Fruit fly (Drosophila melanogaster) whole organism, embryonic: Measurements from ENCODE around the gene brat.

Experiments used
- Atf6 ChIP-seq: fragments of 200-800 bp; sonication (Bioruptor generic); IDR thresholded peaks from 2 replicates; pipeline ENCODE4 v1.3.6; 2022; ENCODE audit warnings: missing biosample characterization, missing genetic modification characterization
- CG1024 ChIP-seq: fragments of 200-800 bp; sonication (Bioruptor generic); IDR thresholded peaks from 2 replicates; pipeline ENCODE4 v1.3.6; 2022; ENCODE audit warnings: missing biosample characterization, missing genetic modification characterization
- CG10543 ChIP-seq: fragments of 200-800 bp; sonication (Bioruptor generic); optimal IDR thresholded peaks from 3 replicates; lab custom pipeline; 2017; ENCODE audit warnings: missing biosample characterization, mild to moderate bottlenecking, missing genetic modification characterization, moderate library complexity
- CG11560 ChIP-seq: fragments of 200-800 bp; sonication (Bioruptor generic); IDR thresholded peaks from 3 replicates; pipeline ENCODE4 v1.3.6; 2022; ENCODE audit warnings: missing biosample characterization, missing genetic modification characterization
- CG12769 ChIP-seq: fragments of 200-800 bp; sonication (Bioruptor generic); optimal IDR thresholded peaks from 2 replicates; lab custom pipeline; 2019; ENCODE audit warnings: missing biosample characterization, mild to moderate bottlenecking, missing genetic modification characterization, moderate library complexity
- CG14710 ChIP-seq: fragments of 200-800 bp; sonication (Bioruptor generic); optimal IDR thresholded peaks from 3 replicates; lab custom pipeline; 2019; ENCODE audit warnings: missing biosample characterization, mild to moderate bottlenecking, missing genetic modification characterization, moderate library complexity
- CG15073 ChIP-seq: fragments of 200-800 bp; sonication (Bioruptor generic); optimal IDR thresholded peaks from 2 replicates; lab custom pipeline; 2016; ENCODE audit warnings: missing biosample characterization, missing genetic modification characterization
- CG15479 ChIP-seq: fragments of 200-800 bp; sonication (Bioruptor generic); optimal IDR thresholded peaks from 3 replicates; lab custom pipeline; 2019; ENCODE audit warnings: missing biosample characterization, mild to moderate bottlenecking, missing genetic modification characterization, moderate library complexity
- CG1603 ChIP-seq: fragments of 200-800 bp; sonication (Bioruptor generic); optimal IDR thresholded peaks from 2 replicates; lab custom pipeline; 2019; ENCODE audit warnings: missing biosample characterization, mild to moderate bottlenecking, missing genetic modification characterization, moderate library complexity
- CG2129 ChIP-seq: fragments of 200-800 bp; sonication (Bioruptor generic); IDR thresholded peaks from 2 replicates; pipeline ENCODE4 v1.3.6; 2022; ENCODE audit warnings: missing biosample characterization, missing genetic modification characterization; ENCODE audit not compliant: partially characterized antibody
- CG30403 ChIP-seq: fragments of 200-800 bp; sonication (Bioruptor generic); optimal IDR thresholded peaks from 3 replicates; lab custom pipeline; 2016; ENCODE audit warnings: missing biosample characterization, missing genetic modification characterization
- CG31388 ChIP-seq: fragments of 200-800 bp; sonication (Bioruptor generic); optimal IDR thresholded peaks from 2 replicates; lab custom pipeline; 2016; ENCODE audit warnings: missing biosample characterization, missing genetic modification characterization
- CG6654 ChIP-seq: fragments of 200-800 bp; sonication (Bioruptor generic); optimal IDR thresholded peaks from 2 replicates; lab custom pipeline; 2017; ENCODE audit warnings: missing biosample characterization, mild to moderate bottlenecking, missing genetic modification characterization
- CG7556 ChIP-seq: fragments of 200-800 bp; sonication (Bioruptor generic); optimal IDR thresholded peaks from 2 replicates; lab custom pipeline; 2017; ENCODE audit warnings: missing biosample characterization, mild to moderate bottlenecking, missing genetic modification characterization
- CG9932 ChIP-seq: fragments of 200-800 bp; sonication (Bioruptor generic); IDR thresholded peaks from 2 replicates; pipeline ENCODE4 v1.3.6; 2022; ENCODE audit warnings: missing biosample characterization, missing genetic modification characterization
- CrebB ChIP-seq: fragments of 200-800 bp; sonication (Bioruptor generic); optimal IDR thresholded peaks from 3 replicates; lab custom pipeline; 2018; ENCODE audit warnings: missing biosample characterization, mild to moderate bottlenecking, missing genetic modification characterization
- Drgx ChIP-seq: fragments of 200-800 bp; sonication (Bioruptor generic); IDR thresholded peaks from 2 replicates; pipeline ENCODE4 v1.3.6; 2022; ENCODE audit warnings: missing biosample characterization, missing genetic modification characterization
- ERR ChIP-seq: fragments of 200-800 bp; sonication (Bioruptor generic); optimal IDR thresholded peaks from 2 replicates; lab custom pipeline; 2016; ENCODE audit warnings: missing biosample characterization, missing genetic modification characterization
- HLHmδ ChIP-seq: fragments of 200-800 bp; sonication (Bioruptor generic); optimal IDR thresholded peaks from 2 replicates; lab custom pipeline; 2018; ENCODE audit warnings: missing biosample characterization, mild to moderate bottlenecking, missing genetic modification characterization, moderate library complexity
- HmgD ChIP-seq: fragments of 200-800 bp; sonication (Bioruptor generic); optimal IDR thresholded peaks from 3 replicates; lab custom pipeline; 2016; ENCODE audit warnings: missing biosample characterization, missing genetic modification characterization
- MTF-1 ChIP-seq: fragments of 200-800 bp; sonication (Bioruptor generic); optimal IDR thresholded peaks from 2 replicates; lab custom pipeline; 2018; ENCODE audit warnings: missing biosample characterization, mild to moderate bottlenecking, missing genetic modification characterization, borderline replicate concordance
- NFAT ChIP-seq: fragments of 200-800 bp; sonication (Bioruptor generic); IDR thresholded peaks from 2 replicates; pipeline ENCODE4 v1.3.6; 2022; ENCODE audit warnings: missing biosample characterization, missing genetic modification characterization
- Oaz ChIP-seq: fragments of 200-800 bp; sonication (Bioruptor generic); IDR thresholded peaks from 2 replicates; pipeline ENCODE4 v1.3.6; 2022; ENCODE audit warnings: missing biosample characterization, missing genetic modification characterization
- Poxn ChIP-seq: fragments of 200-800 bp; sonication (Bioruptor generic); IDR thresholded peaks from 2 replicates; pipeline ENCODE4 v1.3.6; 2022; ENCODE audit warnings: missing biosample characterization, missing genetic modification characterization
- Ravus ChIP-seq: fragments of 200-800 bp; sonication (Bioruptor generic); IDR thresholded peaks from 2 replicates; pipeline ENCODE4 v1.3.6; 2022; ENCODE audit warnings: missing biosample characterization, missing genetic modification characterization
- Stat92E ChIP-seq, 3 experiments: fragments of >200 bp in 2 of 3; fragments of 200-800 bp in 1 of 3; sonication (Bioruptor generic) in 1 of 3; optimal IDR thresholded peaks; 2 replicates each; lab custom pipeline; 2017 to 2019; ENCODE audit warnings: missing biosample characterization in 3 of 3, missing genetic modification characterization in 3 of 3, mild to moderate bottlenecking in 1 of 3, moderate library complexity in 1 of 3
- Usf ChIP-seq: fragments of 200-800 bp; sonication (Bioruptor generic); optimal IDR thresholded peaks from 2 replicates; lab custom pipeline; 2017; ENCODE audit warnings: missing genotype, missing biosample characterization, missing genetic modification characterization
- YL-1 ChIP-seq: fragments of 200-800 bp; sonication (Bioruptor generic); optimal IDR thresholded peaks from 3 replicates; lab custom pipeline; 2017; ENCODE audit warnings: missing biosample characterization, mild to moderate bottlenecking, missing genetic modification characterization
- aop ChIP-seq: fragments of 200-800 bp; sonication (Bioruptor generic); IDR thresholded peaks from 2 replicates; pipeline ENCODE4 v1.3.6; 2022; ENCODE audit warnings: missing biosample characterization, missing genetic modification characterization
- cas ChIP-seq: fragments of 200-800 bp; sonication (Bioruptor generic); IDR thresholded peaks from 2 replicates; pipeline ENCODE4 v1.3.6; 2022; ENCODE audit warnings: missing biosample characterization, missing genetic modification characterization
- chm ChIP-seq: fragments of 200-800 bp; sonication (Bioruptor generic); IDR thresholded peaks from 2 replicates; pipeline ENCODE4 v1.3.6; 2022; ENCODE audit warnings: missing biosample characterization, missing genetic modification characterization
- crp ChIP-seq, 2 experiments: fragments of 200-800 bp; sonication (Bioruptor generic); optimal IDR thresholded peaks; 2 replicates in 1 of 2; 3 replicates in 1 of 2; lab custom pipeline; 2017; ENCODE audit warnings: missing biosample characterization in 2 of 2, missing genetic modification characterization in 2 of 2, mild to moderate bottlenecking in 1 of 2, moderate library complexity in 1 of 2
- dmrt11E ChIP-seq: fragments of 200-800 bp; sonication (Bioruptor generic); optimal IDR thresholded peaks from 3 replicates; lab custom pipeline; 2018; ENCODE audit warnings: missing biosample characterization, mild to moderate bottlenecking, missing genetic modification characterization, moderate library complexity
- dmrt99B ChIP-seq: fragments of 200-800 bp; sonication (Bioruptor generic); optimal IDR thresholded peaks from 2 replicates; lab custom pipeline; 2018; ENCODE audit warnings: missing biosample characterization, mild to moderate bottlenecking, missing genetic modification characterization, moderate library complexity
- esg ChIP-seq: fragments of 200-800 bp; sonication (Bioruptor generic); conservative IDR thresholded peaks from 2 replicates; pipeline ENCODE4 v1.3.6; 2022; ENCODE audit warnings: missing biosample characterization, missing genetic modification characterization
- ewg ChIP-seq: fragments of 200-800 bp; sonication (Bioruptor generic); optimal IDR thresholded peaks from 3 replicates; lab custom pipeline; 2017; ENCODE audit warnings: mild to moderate bottlenecking, missing biosample characterization, missing genetic modification reagents, missing genetic modification characterization
- gsb-n ChIP-seq: fragments of 200-800 bp; sonication (Bioruptor generic); optimal IDR thresholded peaks from 3 replicates; lab custom pipeline; 2018; ENCODE audit warnings: missing biosample characterization, mild to moderate bottlenecking, missing genetic modification characterization
- h ChIP-seq: fragments of >200 bp; optimal IDR thresholded peaks from 2 replicates; lab custom pipeline; 2017
- hb ChIP-seq: fragments of 200-800 bp; sonication (Bioruptor generic); IDR thresholded peaks from 3 replicates; pipeline ENCODE4 v1.3.6; 2022; ENCODE audit warnings: missing biosample characterization, missing genetic modification characterization; ENCODE audit not compliant: partially characterized antibody
- hkb ChIP-seq, 2 experiments: fragments of 200-800 bp in 1 of 2; fragments of >200 bp in 1 of 2; sonication (Bioruptor generic) in 1 of 2; IDR thresholded peaks in 1 of 2; optimal IDR thresholded peaks in 1 of 2; 2 replicates each; pipeline versions ENCODE4 v1.3.6 to Lab custom; 2017 to 2022; ENCODE audit warnings: missing biosample characterization in 1 of 2, missing genetic modification characterization in 1 of 2
- jumu ChIP-seq: fragments of 200-800 bp; sonication (Bioruptor generic); optimal IDR thresholded peaks from 3 replicates; lab custom pipeline; 2016; ENCODE audit warnings: missing biosample characterization, missing genetic modification characterization
- luna ChIP-seq: fragments of 200-800 bp; sonication (Bioruptor generic); optimal IDR thresholded peaks from 2 replicates; lab custom pipeline; 2016; ENCODE audit warnings: missing biosample characterization, missing genetic modification characterization
- ranshi ChIP-seq: fragments of 200-800 bp; sonication (Bioruptor generic); IDR thresholded peaks from 2 replicates; pipeline ENCODE4 v1.3.6; 2022; ENCODE audit warnings: missing biosample characterization, missing genetic modification characterization
- run ChIP-seq: fragments of 200-800 bp; sonication (Bioruptor generic); optimal IDR thresholded peaks from 3 replicates; lab custom pipeline; 2018; ENCODE audit warnings: missing biosample characterization, mild to moderate bottlenecking, missing genetic modification characterization
- sd ChIP-seq: fragments of 200-800 bp; sonication (Bioruptor generic); optimal IDR thresholded peaks from 3 replicates; lab custom pipeline; 2018; ENCODE audit warnings: missing biosample characterization, mild to moderate bottlenecking, missing genetic modification characterization, moderate library complexity
- sr ChIP-seq: fragments of 200-800 bp; sonication (Bioruptor generic); IDR thresholded peaks from 3 replicates; pipeline ENCODE4 v1.3.6; 2022; ENCODE audit warnings: missing biosample characterization, missing genetic modification characterization
- tll ChIP-seq, 2 experiments: fragments of 200-800 bp in 1 of 2; fragments of >200 bp in 1 of 2; sonication (Bioruptor generic) in 1 of 2; optimal IDR thresholded peaks; 2 replicates each; lab custom pipeline; 2017 to 2019; ENCODE audit warnings: missing biosample characterization in 2 of 2, missing genetic modification characterization in 2 of 2, mild to moderate bottlenecking in 1 of 2, moderate library complexity in 1 of 2
- usp ChIP-seq: fragments of >200 bp; optimal IDR thresholded peaks from 2 replicates; lab custom pipeline; 2017; ENCODE audit warnings: missing biosample characterization, missing genetic modification characterization
- vnd ChIP-seq: fragments of 200-800 bp; sonication (Bioruptor generic); IDR thresholded peaks from 3 replicates; pipeline ENCODE4 v1.3.6; 2022; ENCODE audit warnings: missing biosample characterization, missing genetic modification characterization; ENCODE audit not compliant: partially characterized antibody
- zfh1 ChIP-seq: fragments of 200-800 bp; sonication (Bioruptor generic); IDR thresholded peaks from 3 replicates; pipeline ENCODE4 v1.3.6; 2022; ENCODE audit warnings: missing biosample characterization, missing genetic modification characterization

brat gene

dm6 chr2L:19156737-19157287 lies 23.2 kb downstream of the brat start (continued):
- TF ChIP-seq CG12769 (tag; lab: Kevin White, UChicago): peak; percentile 46
- TF ChIP-seq zfh1: no peak
- no peak for TF ChIP-seq h (lab: Kevin White, UChicago)
- TF ChIP-seq CG9932 (GFP tag; lab: Robert Waterston, UW): no peak
- TF ChIP-seq dmrt99B (tag; lab: Kevin White, UChicago): no peak
- no peak for TF ChIP-seq vnd (GFP tag; lab: Robert Waterston, UW)
- no peak for TF ChIP-seq ewg
- no peak for TF ChIP-seq Usf
- TF ChIP-seq CG7556 (GFP tag; lab: Kevin White, UChicago): no peak
- TF ChIP-seq CG10543 (GFP tag; lab: Kevin White, UChicago): no peak
- TF ChIP-seq CG11560 (tag; lab: Robert Waterston, UW): no peak
- TF ChIP-seq CG1603: no peak
- no peak for TF ChIP-seq ranshi (GFP tag; lab: Robert Waterston, UW)
- no peak for TF ChIP-seq ERR (GFP tag; lab: Kevin White, UChicago)
- TF ChIP-seq Ravus (GFP tag; lab: Robert Waterston, UW): no peak
- no peak for TF ChIP-seq Poxn (GFP tag; lab: Robert Waterston, UW)
- TF ChIP-seq crp (GFP tag; optimal IDR thresholded peaks at IDR 0.05; lab: Kevin White, UChicago): no peak
- no peak for TF ChIP-seq HmgD (GFP tag; lab: Kevin White, UChicago)
- TF ChIP-seq CG6654 (GFP tag; lab: Kevin White, UChicago): no peak
- TF ChIP-seq YL-1 (GFP tag; lab: Kevin White, UChicago): no peak
- no peak for TF ChIP-seq jumu (GFP tag; lab: Kevin White, UChicago)
- no peak for TF ChIP-seq esg (GFP tag; lab: Robert Waterston, UW)
- TF ChIP-seq usp (GFP tag; lab: Kevin White, UChicago): no peak
- TF ChIP-seq CG15073: no peak
- no peak for TF ChIP-seq CG1024 (GFP tag; lab: Robert Waterston, UW)
- TF ChIP-seq HLHmδ (GFP tag; lab: Kevin White, UChicago): peak; percentile 11
- TF ChIP-seq NFAT (GFP tag; lab: Robert Waterston, UW): no peak
- no peak for TF ChIP-seq CrebB (tag; lab: Kevin White, UChicago)
- TF ChIP-seq sr: no peak
- no peak for TF ChIP-seq CG14710 (tag; lab: Kevin White, UChicago)
- TF ChIP-seq CG31388 (GFP tag; lab: Kevin White, UChicago): no peak
- no peak for TF ChIP-seq gsb-n
- no peak for TF ChIP-seq luna (GFP tag; lab: Kevin White, UChicago)
- TF ChIP-seq run (tag; lab: Kevin White, UChicago): no peak
- no peak for TF ChIP-seq MTF-1 (GFP tag; lab: Kevin White, UChicago)
- TF ChIP-seq aop (GFP tag; lab: Robert Waterston, UW): no peak
- TF ChIP-seq Oaz: no peak
- TF ChIP-seq sd (tag; lab: Kevin White, UChicago): peak; percentile 52
- no peak for TF ChIP-seq cas
- peak in 1 of 2 experiments; percentile 74 for TF ChIP-seq tll (GFP tag; optimal IDR thresholded peaks at IDR 0.05; lab: Kevin White, UChicago)
- TF ChIP-seq Stat92E (GFP tag; optimal IDR thresholded peaks at IDR 0.05; lab: Kevin White, UChicago): no peak
- no peak for TF ChIP-seq Drgx (GFP tag; lab: Robert Waterston, UW)
- no peak for TF ChIP-seq hb (GFP tag; lab: Robert Waterston, UW)
- no peak for TF ChIP-seq CG15479 (GFP tag; lab: Kevin White, UChicago)
- no peak for TF ChIP-seq chm
- no peak for TF ChIP-seq CG2129 (GFP tag; lab: Robert Waterston, UW)
- 0 out of 2 replicates have a peak, but pooled peaks have one; percentile 12 for TF ChIP-seq Atf6 (GFP tag; lab: Robert Waterston, UW)
- no peak for TF ChIP-seq hkb (optimal IDR thresholded peaks at IDR 0.05; lab: Kevin White, UChicago)
- TF ChIP-seq hkb (GFP tag; IDR thresholded peaks at IDR 0.05; lab: Robert Waterston, UW): no peak
- TF ChIP-seq CG30403 (GFP tag; lab: Kevin White, UChicago): no peak
- no peak for TF ChIP-seq dmrt11E (tag; lab: Kevin White, UChicago)
